Fruit fly (Drosophila melanogaster) whole organism, embryonic: ENCODE data around the gene Cyp4ac1.

Source experiments
- ATbp ChIP-seq: fragments of 200-800 bp; sonication (Bioruptor generic); optimal IDR thresholded peaks from 2 replicates; lab custom pipeline; 2017; ENCODE audit warnings: missing biosample characterization, mild to moderate bottlenecking, missing genetic modification characterization, missing genetic modification reagents
- Atf-2 ChIP-seq: fragments of 200-800 bp; sonication (Bioruptor generic); optimal IDR thresholded peaks from 2 replicates; lab custom pipeline; 2016; ENCODE audit warnings: missing biosample characterization, missing genetic modification characterization
- Bgb ChIP-seq: fragments of 200-800 bp; sonication (Bioruptor generic); IDR thresholded peaks from 2 replicates; pipeline ENCODE4 v1.3.6; 2022; ENCODE audit warnings: missing biosample characterization, missing genetic modification characterization; ENCODE audit not compliant: partially characterized antibody
- CG1233 ChIP-seq: fragments of 200-800 bp; sonication (Bioruptor generic); optimal IDR thresholded peaks from 4 replicates; lab custom pipeline; 2018; ENCODE audit warnings: missing biosample characterization, mild to moderate bottlenecking, missing genetic modification characterization
- CG13894 ChIP-seq: fragments of 200-800 bp; sonication (Bioruptor generic); optimal IDR thresholded peaks from 3 replicates; lab custom pipeline; 2018; ENCODE audit warnings: missing biosample characterization, mild to moderate bottlenecking, missing genetic modification characterization, moderate library complexity
- CG14050 ChIP-seq: fragments of 200-800 bp; sonication (Bioruptor generic); IDR thresholded peaks from 3 replicates; pipeline ENCODE4 v1.3.6; 2022; ENCODE audit warnings: missing biosample characterization, missing genetic modification characterization
- CG14667 ChIP-seq: fragments of 200-800 bp; sonication (Bioruptor generic); IDR thresholded peaks from 2 replicates; pipeline ENCODE4 v1.3.6; 2022; ENCODE audit warnings: missing biosample characterization, missing genetic modification characterization
- CG17186 ChIP-seq: fragments of 200-800 bp; sonication (Bioruptor generic); optimal IDR thresholded peaks from 3 replicates; lab custom pipeline; 2017; ENCODE audit warnings: missing biosample characterization, missing genetic modification reagents, missing genetic modification characterization
- CG2678 ChIP-seq: fragments of 200-800 bp; sonication (Bioruptor generic); optimal IDR thresholded peaks from 3 replicates; lab custom pipeline; 2019; ENCODE audit warnings: missing biosample characterization, mild to moderate bottlenecking, missing genetic modification characterization, moderate library complexity
- CG32767 ChIP-seq: fragments of 200-800 bp; sonication (Bioruptor generic); IDR thresholded peaks from 2 replicates; pipeline ENCODE4 v1.3.6; 2022; ENCODE audit warnings: missing biosample characterization, missing genetic modification characterization
- CG4328 ChIP-seq: fragments of 200-800 bp; sonication (Bioruptor generic); optimal IDR thresholded peaks from 3 replicates; lab custom pipeline; 2017; ENCODE audit warnings: missing biosample characterization, missing genetic modification reagents, missing genetic modification characterization
- CG4360 ChIP-seq: fragments of 200-800 bp; sonication (Bioruptor generic); IDR thresholded peaks from 2 replicates; pipeline ENCODE4 v1.3.6; 2022; ENCODE audit warnings: missing biosample characterization, missing genetic modification characterization
- CG4404 ChIP-seq: fragments of 200-800 bp; sonication (Bioruptor generic); IDR thresholded peaks from 2 replicates; pipeline ENCODE4 v1.3.6; 2022; ENCODE audit warnings: missing biosample characterization, missing genetic modification characterization
- CG6683 ChIP-seq: fragments of 200-800 bp; sonication (Bioruptor generic); optimal IDR thresholded peaks from 2 replicates; lab custom pipeline; 2017; ENCODE audit warnings: missing biosample characterization, mild to moderate bottlenecking, missing genetic modification characterization, missing genetic modification reagents
- CG6689 ChIP-seq: fragments of 200-800 bp; sonication (Bioruptor generic); IDR thresholded peaks from 2 replicates; pipeline ENCODE4 v1.3.6; 2022; ENCODE audit warnings: missing biosample characterization, missing genetic modification characterization
- CG6854 ChIP-seq: fragments of 200-800 bp; sonication (Bioruptor generic); optimal IDR thresholded peaks from 3 replicates; lab custom pipeline; 2017; ENCODE audit warnings: missing biosample characterization, mild to moderate bottlenecking, missing genetic modification characterization
- Camta ChIP-seq: fragments of 200-800 bp; sonication (Bioruptor generic); optimal IDR thresholded peaks from 2 replicates; lab custom pipeline; 2016; ENCODE audit warnings: missing biosample characterization, missing genetic modification characterization
- CkIIα-i1 ChIP-seq: fragments of 200-800 bp; sonication (Bioruptor generic); IDR thresholded peaks from 2 replicates; pipeline ENCODE4 v1.3.6; 2022; ENCODE audit warnings: missing biosample characterization, missing genetic modification characterization
- CoRest ChIP-seq: fragments of 200-800 bp; sonication (Bioruptor generic); optimal IDR thresholded peaks from 3 replicates; lab custom pipeline; 2018; ENCODE audit warnings: missing biosample characterization, mild to moderate bottlenecking, missing genetic modification characterization, moderate library complexity
- Dad ChIP-seq: fragments of 200-800 bp; sonication (Bioruptor generic); optimal IDR thresholded peaks from 3 replicates; lab custom pipeline; 2016; ENCODE audit warnings: missing biosample characterization, missing genetic modification characterization
- Eip74EF ChIP-seq, 2 experiments: fragments of 200-800 bp in 1 of 2; fragments of >200 bp in 1 of 2; sonication (Bioruptor generic) in 1 of 2; optimal IDR thresholded peaks; 2 replicates each; lab custom pipeline; 2017 to 2019; ENCODE audit warnings: missing biosample characterization in 2 of 2, missing genetic modification characterization in 2 of 2, mild to moderate bottlenecking in 1 of 2, moderate library complexity in 1 of 2
- HLH4C ChIP-seq: fragments of 200-800 bp; sonication (Bioruptor generic); IDR thresholded peaks from 3 replicates; pipeline ENCODE4 v1.3.6; 2022; ENCODE audit warnings: missing biosample characterization, missing genetic modification characterization; ENCODE audit not compliant: partially characterized antibody
- Hand ChIP-seq: fragments of 200-800 bp; sonication (Bioruptor generic); optimal IDR thresholded peaks from 2 replicates; lab custom pipeline; 2017; ENCODE audit warnings: mild to moderate bottlenecking, missing biosample characterization, missing genetic modification reagents, missing genetic modification characterization
- HmgD ChIP-seq: fragments of 200-800 bp; sonication (Bioruptor generic); optimal IDR thresholded peaks from 3 replicates; lab custom pipeline; 2016; ENCODE audit warnings: missing biosample characterization, missing genetic modification characterization
- Hr3 ChIP-seq: fragments of 200-800 bp; sonication (Bioruptor generic); optimal IDR thresholded peaks from 3 replicates; lab custom pipeline; 2016; ENCODE audit warnings: missing biosample characterization, missing genetic modification characterization
- NC2α ChIP-seq: fragments of 200-800 bp; sonication (Bioruptor generic); optimal IDR thresholded peaks from 2 replicates; lab custom pipeline; 2016; ENCODE audit warnings: missing biosample characterization, missing genetic modification characterization
- NC2β ChIP-seq: fragments of 200-800 bp; sonication (Bioruptor generic); optimal IDR thresholded peaks from 2 replicates; lab custom pipeline; 2016; ENCODE audit warnings: missing biosample characterization, missing genetic modification characterization
- Scr ChIP-seq: fragments of 200-800 bp; sonication (Bioruptor generic); IDR thresholded peaks from 2 replicates; pipeline ENCODE4 v1.3.6; 2022; ENCODE audit warnings: missing biosample characterization, missing genetic modification characterization; ENCODE audit not compliant: partially characterized antibody
- Side ChIP-seq: fragments of 200-800 bp; sonication (Bioruptor generic); optimal IDR thresholded peaks from 2 replicates; lab custom pipeline; 2016; ENCODE audit warnings: missing biosample characterization, missing genetic modification characterization
- Tbp ChIP-seq: fragments of >200 bp; optimal IDR thresholded peaks from 2 replicates; lab custom pipeline; 2018; ENCODE audit warnings: missing biosample characterization, missing genetic modification characterization
- Vsx1 ChIP-seq: fragments of 200-800 bp; sonication (Bioruptor generic); optimal IDR thresholded peaks from 2 replicates; lab custom pipeline; 2017; ENCODE audit warnings: missing biosample characterization, mild to moderate bottlenecking, missing genetic modification characterization, missing genetic modification reagents
- al ChIP-seq: fragments of 200-800 bp; sonication (Bioruptor generic); IDR thresholded peaks from 2 replicates; pipeline ENCODE4 v1.3.6; 2022; ENCODE audit warnings: missing biosample characterization, missing genetic modification characterization
- bab2 ChIP-seq: fragments of 200-800 bp; sonication (Bioruptor generic); optimal IDR thresholded peaks from 2 replicates; lab custom pipeline; 2016; ENCODE audit warnings: missing biosample characterization, missing genetic modification characterization
- chinmo ChIP-seq: fragments of 200-800 bp; sonication (Bioruptor generic); IDR thresholded peaks from 4 replicates; pipeline ENCODE4 v1.3.6; 2022; ENCODE audit warnings: missing biosample characterization, missing genetic modification characterization; ENCODE audit not compliant: partially characterized antibody
- danr ChIP-seq: fragments of 200-800 bp; sonication (Bioruptor generic); IDR thresholded peaks from 2 replicates; pipeline ENCODE4 v1.3.6; 2022; ENCODE audit warnings: missing biosample characterization, missing genetic modification characterization
- dimm ChIP-seq: fragments of 200-800 bp; sonication (Bioruptor generic); IDR thresholded peaks from 2 replicates; pipeline ENCODE4 v1.3.6; 2022; ENCODE audit warnings: missing biosample characterization, missing genetic modification characterization
- ems ChIP-seq: fragments of 200-800 bp; sonication (Bioruptor generic); optimal IDR thresholded peaks from 3 replicates; lab custom pipeline; 2016; ENCODE audit warnings: missing biosample characterization, missing genetic modification characterization
- exex ChIP-seq: fragments of 200-800 bp; sonication (Bioruptor generic); optimal IDR thresholded peaks from 4 replicates; lab custom pipeline; 2018; ENCODE audit warnings: missing biosample characterization, mild to moderate bottlenecking, missing genetic modification characterization, moderate library complexity
- fd64A ChIP-seq: fragments of 200-800 bp; sonication (Bioruptor generic); optimal IDR thresholded peaks from 3 replicates; lab custom pipeline; 2018; ENCODE audit warnings: missing biosample characterization, mild to moderate bottlenecking, missing genetic modification characterization
- fd96Cb ChIP-seq: fragments of 200-800 bp; sonication (Bioruptor generic); optimal IDR thresholded peaks from 2 replicates; lab custom pipeline; 2018; ENCODE audit warnings: missing biosample characterization, mild to moderate bottlenecking, missing genetic modification characterization, moderate library complexity
- fu2 ChIP-seq: fragments of 200-800 bp; sonication (Bioruptor generic); optimal IDR thresholded peaks from 2 replicates; lab custom pipeline; 2016; ENCODE audit warnings: missing biosample characterization, missing genetic modification characterization
- gt ChIP-seq: fragments of 200-800 bp; sonication (Bioruptor generic); IDR thresholded peaks from 2 replicates; pipeline ENCODE4 v1.3.6; 2022; ENCODE audit warnings: missing biosample characterization, missing genetic modification characterization
- ind ChIP-seq: fragments of 200-800 bp; sonication (Bioruptor generic); optimal IDR thresholded peaks from 3 replicates; lab custom pipeline; 2016; ENCODE audit warnings: missing biosample characterization, missing genetic modification characterization
- lab ChIP-seq: fragments of 200-800 bp; sonication (Bioruptor generic); optimal IDR thresholded peaks from 3 replicates; lab custom pipeline; 2017; ENCODE audit warnings: missing biosample characterization, missing genetic modification characterization, mild to moderate bottlenecking, moderate library complexity, missing genetic modification reagents
- nau ChIP-seq: fragments of 200-800 bp; sonication (Bioruptor generic); optimal IDR thresholded peaks from 3 replicates; lab custom pipeline; 2017; ENCODE audit warnings: missing biosample characterization, mild to moderate bottlenecking, missing genetic modification characterization, missing genetic modification reagents
- psq ChIP-seq: fragments of 200-800 bp; sonication (Bioruptor generic); optimal IDR thresholded peaks from 2 replicates; lab custom pipeline; 2017; ENCODE audit warnings: missing biosample characterization, missing genetic modification characterization
- ranshi ChIP-seq: fragments of 200-800 bp; sonication (Bioruptor generic); IDR thresholded peaks from 2 replicates; pipeline ENCODE4 v1.3.6; 2022; ENCODE audit warnings: missing biosample characterization, missing genetic modification characterization
- tgo ChIP-seq: fragments of 200-800 bp; sonication (Bioruptor generic); IDR thresholded peaks from 3 replicates; pipeline ENCODE4 v1.3.6; 2022; ENCODE audit warnings: missing biosample characterization, missing genetic modification characterization
- zfh2 ChIP-seq: fragments of 200-800 bp; sonication (Bioruptor generic); optimal IDR thresholded peaks from 2 replicates; lab custom pipeline; 2016; ENCODE audit warnings: missing biosample characterization, missing genetic modification characterization

Cyp4ac1 gene

dm6 chr2L:5256036-5256846 is 7.6 kb upstream of the Cyp4ac1 start (continued):
- peak; percentile 54; the same call in 1 of the 2 replicates for TF ChIP-seq dimm
- TF ChIP-seq CG4360 (GFP tag; lab: Robert Waterston, UW): 0 out of 2 replicates have a peak, but pooled peaks have one; percentile 46
- peak; percentile 65 for TF ChIP-seq exex (tag; lab: Kevin White, UChicago)
- no peak for TF ChIP-seq fu2 (GFP tag; lab: Kevin White, UChicago)
- TF ChIP-seq CG14050 (GFP tag; lab: Robert Waterston, UW): no peak
- no peak for TF ChIP-seq Dad (GFP tag; lab: Kevin White, UChicago)
- TF ChIP-seq Hr3: no peak
- no peak for TF ChIP-seq CG4404 (GFP tag; lab: Robert Waterston, UW)
- TF ChIP-seq NC2α (GFP tag; lab: Kevin White, UChicago): no peak
- TF ChIP-seq lab (GFP tag; lab: Kevin White, UChicago): peak; percentile 15
- TF ChIP-seq Tbp: no peak
- TF ChIP-seq CG2678 (tag; lab: Kevin White, UChicago): peak; percentile 34
- no peak for TF ChIP-seq Scr (GFP tag; lab: Robert Waterston, UW)
- TF ChIP-seq CG6683 (GFP tag; lab: Kevin White, UChicago): no peak
- no peak for TF ChIP-seq Bgb (GFP tag; lab: Robert Waterston, UW)
- TF ChIP-seq bab2 (GFP tag; lab: Kevin White, UChicago): peak; percentile 37
- TF ChIP-seq ATbp (GFP tag; lab: Kevin White, UChicago): peak; percentile 57
- peak; percentile 5 for TF ChIP-seq ems
- TF ChIP-seq CG4328: no peak
- TF ChIP-seq ranshi (GFP tag; lab: Robert Waterston, UW): no peak
- TF ChIP-seq nau (GFP tag; lab: Kevin White, UChicago): peak; percentile 37
- TF ChIP-seq Eip74EF (GFP tag; optimal IDR thresholded peaks at IDR 0.05; lab: Kevin White, UChicago): peak in 1 of 2 experiments; percentile 39
- no peak for TF ChIP-seq CG14667
- peak; percentile 3 for TF ChIP-seq Atf-2 (GFP tag; lab: Kevin White, UChicago)
- peak; percentile 58 for TF ChIP-seq fd96Cb (tag; lab: Kevin White, UChicago)
- no peak for TF ChIP-seq CG6854 (GFP tag; lab: Kevin White, UChicago)
- TF ChIP-seq CG1233 (GFP tag; lab: Kevin White, UChicago): peak; percentile 54
- peak; percentile 36 for TF ChIP-seq CG17186
- no peak for TF ChIP-seq gt (GFP tag; lab: Robert Waterston, UW)
- peak; percentile 75 for TF ChIP-seq fd64A (GFP tag; lab: Kevin White, UChicago)
- no peak for TF ChIP-seq HmgD
- TF ChIP-seq zfh2 (GFP tag; lab: Kevin White, UChicago): no peak
- TF ChIP-seq CoRest (tag; lab: Kevin White, UChicago): peak; percentile 15
- no peak for TF ChIP-seq Hand (GFP tag; lab: Kevin White, UChicago)
- no peak for TF ChIP-seq HLH4C (GFP tag; lab: Robert Waterston, UW)
- peak; percentile 53 for TF ChIP-seq Vsx1 (GFP tag; lab: Kevin White, UChicago)
- TF ChIP-seq CkIIα-i1 (GFP tag; lab: Robert Waterston, UW): no peak
- peak; percentile 22; the same call in 1 of the 2 replicates for TF ChIP-seq CG32767
- TF ChIP-seq danr (GFP tag; lab: Robert Waterston, UW): no peak
- TF ChIP-seq ind (GFP tag; lab: Kevin White, UChicago): no peak
- peak; percentile 51 for TF ChIP-seq tgo (GFP tag; lab: Robert Waterston, UW)
- no peak for TF ChIP-seq psq
- TF ChIP-seq NC2β (GFP tag; lab: Kevin White, UChicago): peak; percentile 60
- peak; percentile 60 for TF ChIP-seq Side (GFP tag; lab: Kevin White, UChicago)
- TF ChIP-seq CG6689: peak; percentile 33
- TF ChIP-seq al: no peak
- 0 out of 4 replicates have a peak, but pooled peaks have one; percentile 25 for TF ChIP-seq chinmo (GFP tag; lab: Robert Waterston, UW)
- TF ChIP-seq Camta (GFP tag; lab: Kevin White, UChicago): peak; percentile 28
- TF ChIP-seq CG13894 (tag; lab: Kevin White, UChicago): no peak
